Worm (Caenorhabditis elegans) whole organism, young adult: Measurements from ENCODE around the gene str-15.

Experiments
- B0019.2 ChIP-seq: fragments of 200-800 bp; sonication (Bioruptor generic); conservative IDR thresholded peaks from 2 replicates; pipeline ENCODE4 v1.3.6; 2022; ENCODE audit warnings: missing genetic modification reagents, missing genetic modification characterization, missing compliant biosample characterization
- B0035.1 ChIP-seq: sonication (generic microtip); optimal IDR thresholded peaks from 2 replicates; lab custom pipeline; 2016; ENCODE audit warnings: missing genetic modification characterization, mild to moderate bottlenecking, missing compliant biosample characterization, missing genotype, missing genetic modification reagents
- B0336.3 ChIP-seq: fragments of 200-800 bp; sonication (Bioruptor generic); IDR thresholded peaks from 2 replicates; pipeline ENCODE4 v1.3.6; 2022; ENCODE audit warnings: missing genetic modification characterization, missing compliant biosample characterization
- C06A6.2 ChIP-seq: fragments of 200-800 bp; sonication (Bioruptor generic); conservative IDR thresholded peaks from 2 replicates; pipeline ENCODE4 v1.3.6; 2022; ENCODE audit warnings: missing genetic modification characterization, missing compliant biosample characterization
- F10E7.11 ChIP-seq: sonication (generic microtip); optimal IDR thresholded peaks from 2 replicates; lab custom pipeline; 2017; ENCODE audit warnings: mild to moderate bottlenecking, missing genetic modification characterization, moderate library complexity, missing compliant biosample characterization
- K11D2.4 ChIP-seq: fragments of 200-800 bp; sonication (Bioruptor generic); IDR thresholded peaks from 2 replicates; pipeline ENCODE4 v1.3.6; 2022; ENCODE audit warnings: missing genetic modification reagents, missing genetic modification characterization, missing compliant biosample characterization
- Y53F4B.3 ChIP-seq: fragments of 200-800 bp; sonication (Bioruptor generic); IDR thresholded peaks from 2 replicates; pipeline ENCODE4 v1.3.6; 2022; ENCODE audit warnings: missing genetic modification reagents, missing genetic modification characterization, missing compliant biosample characterization
- Y95B8A.8 ChIP-seq: fragments of 200-800 bp; sonication (Bioruptor generic); IDR thresholded peaks from 2 replicates; pipeline ENCODE4 v1.3.6; 2022; ENCODE audit warnings: missing genetic modification reagents, missing genetic modification characterization, missing compliant biosample characterization
- atf-7 ChIP-seq: sonication (generic microtip); optimal IDR thresholded peaks from 2 replicates; lab custom pipeline; 2017; ENCODE audit warnings: mild to moderate bottlenecking, missing genetic modification characterization, missing compliant biosample characterization
- bed-1 ChIP-seq: fragments of 200-800 bp; sonication (Bioruptor generic); IDR thresholded peaks from 2 replicates; pipeline ENCODE4 v1.3.6; 2022; ENCODE audit warnings: missing genetic modification reagents, missing genetic modification characterization, missing compliant biosample characterization
- cebp-1 ChIP-seq, 2 experiments: fragments of 200-800 bp in 1 of 2; sonication (Bioruptor generic) in 1 of 2; sonication (generic microtip) in 1 of 2; IDR thresholded peaks in 1 of 2; optimal IDR thresholded peaks in 1 of 2; 2 replicates each; pipeline versions ENCODE4 v1.3.6 to Lab custom; 2017 to 2022; ENCODE audit warnings: missing compliant biosample characterization in 2 of 2, missing genetic modification characterization in 2 of 2, mild to moderate bottlenecking in 1 of 2, missing genetic modification reagents in 1 of 2, moderate library complexity in 1 of 2
- ceh-100 ChIP-seq: fragments of 200-800 bp; sonication (Bioruptor generic); IDR thresholded peaks from 2 replicates; pipeline ENCODE4 v1.3.6; 2022; ENCODE audit warnings: missing genetic modification reagents, missing genetic modification characterization, missing compliant biosample characterization
- ceh-79 ChIP-seq: sonication (generic microtip); optimal IDR thresholded peaks from 2 replicates; lab custom pipeline; 2017; ENCODE audit warnings: mild to moderate bottlenecking, missing genetic modification characterization, missing compliant biosample characterization
- let-526 ChIP-seq: fragments of 200-800 bp; sonication (Bioruptor generic); IDR thresholded peaks from 2 replicates; pipeline ENCODE4 v1.3.6; 2022; ENCODE audit warnings: missing genetic modification reagents, missing genetic modification characterization, missing compliant biosample characterization
- lin-26 ChIP-seq: fragments of 200-800 bp; sonication (Bioruptor generic); IDR thresholded peaks from 2 replicates; pipeline ENCODE4 v1.3.6; 2022; ENCODE audit warnings: missing genetic modification reagents, missing genetic modification characterization, missing compliant biosample characterization
- lin-54 ChIP-seq: fragments of 200-800 bp; sonication (Bioruptor generic); optimal IDR thresholded peaks from 2 replicates; lab custom pipeline; 2018; ENCODE audit warnings: mild to moderate bottlenecking, missing genetic modification characterization, missing compliant biosample characterization
- mel-28 ChIP-seq: sonication (generic microtip); optimal IDR thresholded peaks from 2 replicates; lab custom pipeline; 2016; ENCODE audit warnings: borderline replicate concordance, mild to moderate bottlenecking, missing genetic modification characterization, missing compliant biosample characterization
- mes-4 ChIP-seq: sonication (generic microtip); optimal IDR thresholded peaks from 2 replicates; lab custom pipeline; 2016; ENCODE audit warnings: missing genotype, missing genetic modification characterization, missing compliant biosample characterization
- rcor-1 ChIP-seq: fragments of 200-800 bp; sonication (Bioruptor generic); IDR thresholded peaks from 2 replicates; pipeline ENCODE4 v1.3.6; 2022; ENCODE audit warnings: missing genetic modification reagents, missing genetic modification characterization, missing compliant biosample characterization
- sea-2 ChIP-seq: fragments of 200-800 bp; sonication (Bioruptor generic); IDR thresholded peaks from 2 replicates; pipeline ENCODE4 v1.3.6; 2022; ENCODE audit warnings: missing genetic modification characterization, missing compliant biosample characterization
- snpc-4 ChIP-seq, 5 experiments: fragments of 150-350 bp in 1 of 5; sonication (generic microtip) in 4 of 5; optimal IDR thresholded peaks; 2 replicates each; lab custom pipeline; 2014 to 2018; ENCODE audit warnings: missing genetic modification characterization in 5 of 5, missing biosample characterization in 3 of 5, antibody characterized with exemption in 2 of 5, mild to moderate bottlenecking in 2 of 5, missing compliant biosample characterization in 2 of 5, missing genotype in 2 of 5, moderate library complexity in 2 of 5, missing genetic modification reagents in 1 of 5
- sptf-2 ChIP-seq: fragments of 200-800 bp; sonication (Bioruptor generic); optimal IDR thresholded peaks from 2 replicates; lab custom pipeline; 2018; ENCODE audit warnings: mild to moderate bottlenecking, missing genetic modification characterization, missing compliant biosample characterization
- tbp1 ChIP-seq: fragments of 200-800 bp; sonication (Bioruptor generic); optimal IDR thresholded peaks from 2 replicates; lab custom pipeline; 2018; ENCODE audit warnings: mild to moderate bottlenecking, missing genetic modification characterization, missing compliant biosample characterization
- tbx-9 ChIP-seq: sonication (generic microtip); optimal IDR thresholded peaks from 2 replicates; lab custom pipeline; 2016; ENCODE audit warnings: borderline replicate concordance, missing genetic modification characterization, inconsistent platforms, missing compliant biosample characterization
- tlf-1 ChIP-seq: fragments of 200-800 bp; sonication (Bioruptor generic); optimal IDR thresholded peaks from 2 replicates; lab custom pipeline; 2018; ENCODE audit warnings: mild to moderate bottlenecking, missing genetic modification characterization, missing compliant biosample characterization
- zfh-2 ChIP-seq: fragments of 200-800 bp; sonication (Bioruptor generic); conservative IDR thresholded peaks from 2 replicates; pipeline ENCODE4 v1.3.6; 2022; ENCODE audit warnings: missing genetic modification reagents, missing genetic modification characterization, missing compliant biosample characterization
- ztf-18 ChIP-seq: sonication (generic microtip); optimal IDR thresholded peaks from 2 replicates; lab custom pipeline; 2016; ENCODE audit warnings: missing genotype, mild to moderate bottlenecking, missing genetic modification characterization, missing compliant biosample characterization
- ztf-25 ChIP-seq: fragments of 200-800 bp; sonication (Bioruptor generic); IDR thresholded peaks from 2 replicates; pipeline ENCODE4 v1.3.6; 2022; ENCODE audit warnings: missing genetic modification reagents, missing genetic modification characterization, missing compliant biosample characterization
- ztf-26 ChIP-seq: sonication (generic microtip); optimal IDR thresholded peaks from 2 replicates; lab custom pipeline; 2017; ENCODE audit warnings: missing genetic modification characterization, missing compliant biosample characterization
- ztf-3 ChIP-seq: fragments of 200-800 bp; sonication (Bioruptor generic); optimal IDR thresholded peaks from 2 replicates; lab custom pipeline; 2018; ENCODE audit warnings: mild to moderate bottlenecking, missing genetic modification characterization, missing compliant biosample characterization

The str-15 gene

DNA sequence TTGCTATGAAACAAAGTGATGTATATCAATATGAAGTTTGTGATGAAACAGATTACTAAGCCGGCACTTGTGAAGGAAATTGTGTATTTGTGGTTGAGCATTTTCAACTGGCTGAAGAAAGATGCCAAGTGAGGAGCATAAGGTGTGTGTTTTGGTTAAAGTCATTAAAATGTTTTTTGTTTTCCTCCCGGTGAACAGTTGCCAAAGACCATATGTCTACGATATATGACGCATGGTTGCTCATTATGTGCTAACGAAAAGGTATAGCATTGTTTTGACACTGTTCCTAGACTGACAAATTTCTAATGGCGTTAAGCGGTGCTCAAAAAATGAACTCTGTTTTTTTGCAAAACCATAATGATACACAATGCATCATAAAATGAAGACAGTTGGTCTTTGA is 41.6 kb downstream of the str-15 start, which contains the start of gene str-55:
str-55 (minus strand) TSS at position 101 of the 400 bp plus-strand sequence.
- no peak for TF ChIP-seq lin-26 (GFP tag; lab: Robert Waterston, UW)

DNA sequence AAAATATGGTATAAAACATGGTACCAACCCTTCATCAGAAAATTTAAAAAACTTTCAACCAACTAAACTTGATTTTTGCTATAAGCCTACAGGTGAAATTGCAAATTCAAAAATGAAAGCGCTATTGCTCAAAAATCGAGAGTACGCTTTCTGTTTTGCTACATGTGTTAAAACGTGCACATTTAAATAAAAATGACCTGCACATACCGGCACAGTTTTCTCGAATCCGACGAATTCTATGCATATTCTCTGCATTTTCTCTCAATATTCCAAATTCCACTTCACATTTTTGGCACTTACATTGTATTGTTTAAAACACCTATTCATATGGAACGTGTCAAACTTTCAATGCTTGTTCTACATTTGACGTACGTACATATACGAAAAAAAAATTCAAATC is 48.1 kb downstream of the str-15 start, which contains the start of gene srh-145:
srh-145 (plus strand) TSS at position 193 of the 400 bp plus-strand sequence.
- no peak for TF ChIP-seq ceh-100 (GFP tag; lab: Robert Waterston, UW)
- no peak for TF ChIP-seq let-526 (GFP tag; lab: Robert Waterston, UW)
- TF ChIP-seq mes-4 (tag; lab: Kevin White, UChicago): no peak
- TF ChIP-seq mel-28 (tag; lab: Kevin White, UChicago): no peak
- TF ChIP-seq ztf-25 (GFP tag; lab: Robert Waterston, UW): no peak
- TF ChIP-seq zfh-2 (GFP tag; lab: Robert Waterston, UW): no peak
- TF ChIP-seq Y53F4B.3 (GFP tag; lab: Robert Waterston, UW): no peak
- no peak for TF ChIP-seq K11D2.4 (GFP tag; lab: Robert Waterston, UW)
- no peak for TF ChIP-seq B0336.3
- TF ChIP-seq B0019.2: no peak
- TF ChIP-seq atf-7 (tag; lab: Kevin White, UChicago): no peak
- no peak for TF ChIP-seq ztf-3 (GFP tag; lab: Kevin White, UChicago)
- TF ChIP-seq cebp-1 (GFP tag; IDR thresholded peaks at IDR 0.05; lab: Robert Waterston, UW): no peak
- TF ChIP-seq cebp-1 (tag; optimal IDR thresholded peaks at IDR 0.05; lab: Kevin White, UChicago): no peak
- no peak for TF ChIP-seq tbp1

DNA sequence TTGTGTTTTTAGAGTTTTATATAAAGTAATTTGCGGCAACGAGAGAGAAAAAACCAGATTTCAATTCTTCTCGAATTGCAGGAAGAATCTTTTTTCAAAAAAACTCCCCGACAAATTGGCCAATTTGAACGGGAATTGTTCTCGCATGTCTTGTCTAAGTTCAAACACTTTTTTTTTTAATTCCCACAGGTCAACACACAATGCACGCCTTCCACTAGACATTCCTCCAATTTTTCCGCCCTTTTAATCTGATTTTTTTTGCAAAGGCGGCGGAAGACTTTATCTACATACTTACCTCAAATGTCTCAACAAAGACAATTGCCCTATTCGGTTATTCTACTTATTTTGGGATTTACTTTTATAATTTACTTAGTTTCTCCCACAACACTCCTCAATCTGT is 51.0 kb downstream of the str-15 start, which contains the start of gene F26D2.3:
F26D2.3 (plus strand) TSS at position 301 of the 400 bp plus-strand sequence.
- no peak for TF ChIP-seq tbx-9 (tag; lab: Kevin White, UChicago)
- no peak for TF ChIP-seq ceh-79 (tag; lab: Kevin White, UChicago)
- no peak for TF ChIP-seq lin-54 (GFP tag; lab: Kevin White, UChicago)
- TF ChIP-seq ztf-26: no peak
- no peak for TF ChIP-seq sptf-2 (GFP tag; lab: Kevin White, UChicago)
- TF ChIP-seq C06A6.2 (GFP tag; lab: Robert Waterston, UW): no peak
- no peak for TF ChIP-seq ztf-18 (tag; lab: Kevin White, UChicago)
- TF ChIP-seq Y95B8A.8 (GFP tag; lab: Robert Waterston, UW): no peak
- TF ChIP-seq tlf-1 (GFP tag; lab: Kevin White, UChicago): no peak
- TF ChIP-seq sea-2 (GFP tag; lab: Robert Waterston, UW): no peak
- TF ChIP-seq F10E7.11 (tag; lab: Kevin White, UChicago): no peak
- no peak for TF ChIP-seq snpc-4 (GFP tag; optimal IDR thresholded peaks at IDR 0.05; lab: Kevin White, UChicago)
- no peak for TF ChIP-seq snpc-4 (tag; optimal IDR thresholded peaks at IDR 0.05; lab: Kevin White, UChicago)
- TF ChIP-seq B0035.1 (tag; lab: Kevin White, UChicago): no peak
- no peak for TF ChIP-seq bed-1 (GFP tag; lab: Robert Waterston, UW)
- no peak for TF ChIP-seq rcor-1 (GFP tag; lab: Robert Waterston, UW)
- TF ChIP-seq ztf-25 (GFP tag; lab: Robert Waterston, UW): no peak
